Fruit fly (Drosophila melanogaster) whole organism, prepupa: ENCODE measurements around the gene CG7149.
A peak's percentile ranks its signal among the peaks of the same experiment; 100 is the strongest.

Source experiments
- Blimp-1 ChIP-seq: fragments of 200-800 bp; sonication (Bioruptor generic); optimal IDR thresholded peaks from 3 replicates; lab custom pipeline; 2017; ENCODE audit warnings: missing biosample characterization, missing genetic modification characterization, mild to moderate bottlenecking, moderate library complexity, missing genetic modification reagents
- CG10669 ChIP-seq: fragments of 200-800 bp; sonication (Bioruptor generic); optimal IDR thresholded peaks from 3 replicates; lab custom pipeline; 2018; ENCODE audit warnings: missing biosample characterization, mild to moderate bottlenecking, missing genetic modification characterization, moderate library complexity
- CG31627 ChIP-seq: fragments of 200-800 bp; sonication (Bioruptor generic); optimal IDR thresholded peaks from 3 replicates; lab custom pipeline; 2016; ENCODE audit warnings: missing biosample characterization, missing genetic modification characterization
- CG6276 ChIP-seq: fragments of 200-800 bp; sonication (Bioruptor generic); optimal IDR thresholded peaks from 2 replicates; lab custom pipeline; 2017; ENCODE audit warnings: missing biosample characterization, mild to moderate bottlenecking, missing genetic modification characterization
- CG8119 ChIP-seq: fragments of 200-800 bp; sonication (Bioruptor generic); IDR thresholded peaks from 3 replicates; pipeline ENCODE4 v1.3.6; 2022; ENCODE audit warnings: missing biosample characterization, missing genetic modification characterization
- CG9139 ChIP-seq: fragments of 200-800 bp; sonication (Bioruptor generic); optimal IDR thresholded peaks from 3 replicates; lab custom pipeline; 2017; ENCODE audit warnings: missing biosample characterization, mild to moderate bottlenecking, missing genetic modification characterization
- Eip93F ChIP-seq: fragments of 200-800 bp; sonication (Bioruptor generic); optimal IDR thresholded peaks from 2 replicates; lab custom pipeline; 2016; ENCODE audit warnings: missing biosample characterization, mild to moderate bottlenecking, missing genetic modification characterization
- Hr38 ChIP-seq: sonication (Bioruptor generic); optimal IDR thresholded peaks from 2 replicates; lab custom pipeline; 2016; ENCODE audit warnings: missing biosample characterization, missing genetic modification characterization
- fkh ChIP-seq: fragments of 200-800 bp; sonication (Bioruptor generic); optimal IDR thresholded peaks from 3 replicates; lab custom pipeline; 2017; ENCODE audit warnings: missing biosample characterization, mild to moderate bottlenecking, missing genetic modification characterization, moderate library complexity
- salr ChIP-seq, 2 experiments: fragments of 200-800 bp; sonication (Bioruptor generic); optimal IDR thresholded peaks; 3 replicates each; lab custom pipeline; 2016 to 2018; ENCODE audit warnings: missing biosample characterization in 2 of 2, missing genetic modification characterization in 2 of 2, mild to moderate bottlenecking in 1 of 2

DNA sequence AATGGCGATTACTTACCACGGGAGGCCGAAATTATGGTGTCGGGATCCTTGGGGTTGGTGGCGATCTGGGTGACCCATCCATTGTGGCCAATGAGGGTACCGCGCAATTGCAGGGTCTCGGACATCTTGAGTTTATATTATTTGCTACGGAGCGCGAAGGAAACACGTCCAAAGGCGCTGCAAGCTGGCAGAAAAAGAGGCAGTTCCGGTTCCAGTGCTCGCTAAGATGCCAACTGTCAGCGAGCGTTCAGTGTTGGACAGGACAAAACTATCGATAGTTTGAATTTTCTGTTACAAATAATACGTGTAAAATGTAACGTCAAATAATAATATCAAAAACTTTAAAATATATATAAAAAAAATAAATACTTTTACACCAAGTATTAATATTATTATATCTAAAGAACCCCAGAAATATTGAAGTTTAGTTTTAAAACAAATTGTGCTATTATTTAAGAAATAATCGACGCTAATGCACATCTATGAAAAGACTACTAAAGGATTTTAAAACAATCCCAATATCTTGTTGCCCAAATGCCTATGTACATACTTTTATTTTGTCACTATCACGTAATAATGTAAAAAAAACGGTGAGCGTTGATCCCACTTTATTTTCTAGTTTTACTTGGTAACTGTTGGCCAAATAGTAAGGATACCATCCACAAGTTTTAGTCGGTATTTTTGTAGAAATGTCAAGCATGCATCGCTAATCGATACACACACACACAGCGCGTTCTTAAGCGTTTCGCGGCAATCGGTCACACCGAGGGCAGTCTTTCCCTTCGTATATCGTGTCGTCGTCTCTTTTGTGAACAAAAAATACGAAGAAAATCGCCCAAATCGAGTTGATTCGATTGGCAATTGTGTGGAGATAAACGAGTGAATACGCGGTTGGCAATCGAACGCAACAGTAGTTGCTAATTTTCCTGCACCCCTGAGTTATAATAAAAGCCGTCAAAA is 37.0 kb upstream of the CG7149 start, which contains the start of the genes Rack1 and mts:
- peak; percentile 82 for TF ChIP-seq CG9139 (GFP tag; lab: Kevin White, UChicago)
- peak; percentile 34; the same call in 1 of the 3 replicates for TF ChIP-seq CG8119 (GFP tag; lab: Robert Waterston, UW)
- TF ChIP-seq Hr38 (GFP tag; lab: Kevin White, UChicago) = no peak
- peak; percentile 64 for TF ChIP-seq CG31627 (GFP tag; lab: Kevin White, UChicago)
- TF ChIP-seq salr (GFP tag; optimal IDR thresholded peaks at IDR 0.05; lab: Kevin White, UChicago) = peak; percentile 36 to 83
- TF ChIP-seq Blimp-1 (GFP tag; lab: Kevin White, UChicago) = peak; percentile 59
- peak; percentile 71 for TF ChIP-seq CG10669
- no peak for TF ChIP-seq Eip93F (GFP tag; lab: Kevin White, UChicago)
- peak; percentile 57 for TF ChIP-seq fkh (GFP tag; lab: Kevin White, UChicago)
- peak; percentile 12 for TF ChIP-seq CG6276
